Worm (Caenorhabditis elegans): ENCODE data around the gene cgt-1.

DNA sequence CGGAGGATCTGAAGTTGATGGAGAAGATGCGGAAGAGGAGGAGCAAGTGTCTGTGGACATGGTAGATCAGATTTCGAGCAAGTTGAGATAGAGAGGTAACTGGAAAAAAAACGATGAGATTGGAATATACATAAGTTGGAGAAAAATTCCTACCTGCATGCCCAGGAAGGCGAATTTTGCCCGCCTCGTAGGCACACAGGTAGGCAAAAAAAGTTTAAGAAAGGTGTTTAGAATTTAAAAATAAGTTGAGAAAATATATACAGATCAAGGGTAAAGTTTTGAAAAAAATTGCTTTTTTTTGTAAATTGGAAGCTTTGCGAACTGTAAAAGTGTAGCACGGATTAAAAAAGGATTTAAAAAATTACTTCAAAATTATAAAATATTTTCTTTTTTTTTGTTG lies 9.1 kb downstream of the cgt-1 start, which contains the start of gene nhr-84:
- TF ChIP-seq F13C5.2 (tag; optimal IDR thresholded peaks at IDR 0.05) (no peak), aly-1 (tag; optimal IDR thresholded peaks at IDR 0.05) (no peak), flt-1 (GFP tag; IDR thresholded peaks at IDR 0.05) (no peak), tbx-37 (GFP tag; conservative IDR thresholded peaks at IDR 0.05) (no peak), hmg-4 (GFP tag; optimal IDR thresholded peaks at IDR 0.05) (no peak)

All from whole organism, early embryonic.